Worm (Caenorhabditis elegans) whole organism, L3 larva: ENCODE results near the gene Y53G8AR.6.
A peak's percentile ranks its signal among the peaks of the same experiment; 100 is the strongest.
"Not testable (repeated sequence)": the region's sequence is repeated elsewhere in the genome, so short reads cannot be mapped to it uniquely, and the experiment has no call there.

Source experiments
- R02D3.7 ChIP-seq: fragments of 150-350 bp; optimal IDR thresholded peaks from 2 replicates; lab custom pipeline; 2014; ENCODE audit warnings: missing biosample characterization, missing genetic modification characterization
- ZK546.5 ChIP-seq: sonication (generic microtip); optimal IDR thresholded peaks from 2 replicates; lab custom pipeline; 2017; ENCODE audit warnings: missing biosample characterization, missing genetic modification characterization
- aly-2 ChIP-seq: fragments of 150-350 bp; optimal IDR thresholded peaks from 2 replicates; lab custom pipeline; 2014; ENCODE audit warnings: missing biosample characterization, missing genetic modification characterization
- ama-1 ChIP-seq: fragments of 150-350 bp; optimal IDR thresholded peaks from 2 replicates; lab custom pipeline; 2018
- ceh-16 ChIP-seq: sonication (generic microtip); optimal IDR thresholded peaks from 2 replicates; lab custom pipeline; 2017; ENCODE audit warnings: missing biosample characterization, missing genetic modification characterization
- ceh-28 ChIP-seq: fragments of 150-350 bp; optimal IDR thresholded peaks from 2 replicates; lab custom pipeline; 2014; ENCODE audit warnings: missing biosample characterization, missing genetic modification reagents, missing genetic modification characterization
- ceh-82 ChIP-seq: fragments of 150-350 bp; optimal IDR thresholded peaks from 2 replicates; lab custom pipeline; 2014; ENCODE audit warnings: missing biosample characterization, missing genetic modification characterization
- ceh-9 ChIP-seq: sonication (generic microtip); optimal IDR thresholded peaks from 2 replicates; lab custom pipeline; 2018; ENCODE audit warnings: missing biosample characterization, missing genetic modification characterization
- egl-27 ChIP-seq: sonication (generic microtip); optimal IDR thresholded peaks from 4 replicates; lab custom pipeline; 2017; ENCODE audit warnings: missing biosample characterization, missing genetic modification reagents, missing genetic modification characterization
- elt-1 ChIP-seq: fragments of 150-350 bp; optimal IDR thresholded peaks from 2 replicates; lab custom pipeline; 2014; ENCODE audit warnings: missing biosample characterization, missing genetic modification characterization
- elt-2 ChIP-seq: sonication (generic microtip); optimal IDR thresholded peaks from 2 replicates; lab custom pipeline; 2016; ENCODE audit warnings: missing genetic modification reagents, mild to moderate bottlenecking, missing genetic modification characterization, missing compliant biosample characterization
- elt-3 ChIP-seq, 3 experiments: fragments of 150-350 bp in 1 of 3; sonication (generic microtip) in 2 of 3; optimal IDR thresholded peaks; 2 replicates in 2 of 3; 4 replicates in 1 of 3; lab custom pipeline; 2014 to 2017; ENCODE audit warnings: missing biosample characterization in 3 of 3, missing genetic modification characterization in 3 of 3
- eor-1 ChIP-seq, 2 experiments: fragments of 150-350 bp; optimal IDR thresholded peaks; 2 replicates each; lab custom pipeline; 2014 to 2018; ENCODE audit warnings: missing biosample characterization in 2 of 2, missing genetic modification characterization in 2 of 2
- fkh-10 ChIP-seq: sonication (generic microtip); optimal IDR thresholded peaks from 2 replicates; lab custom pipeline; 2017; ENCODE audit warnings: missing biosample characterization, missing genetic modification reagents, missing genetic modification characterization
- fkh-2 ChIP-seq: fragments of 150-350 bp; optimal IDR thresholded peaks from 2 replicates; lab custom pipeline; 2014; ENCODE audit warnings: missing biosample characterization, missing genetic modification reagents, missing genetic modification characterization
- hmg-11 ChIP-seq: sonication (generic microtip); optimal IDR thresholded peaks from 2 replicates; lab custom pipeline; 2016; ENCODE audit warnings: missing genetic modification characterization, missing compliant biosample characterization
- lin-15B ChIP-seq: fragments of 150-350 bp; optimal IDR thresholded peaks from 2 replicates; lab custom pipeline; 2014; ENCODE audit warnings: missing biosample characterization, missing genetic modification characterization
- lsy-12 ChIP-seq: sonication (generic microtip); optimal IDR thresholded peaks from 2 replicates; lab custom pipeline; 2016; ENCODE audit warnings: mild to moderate bottlenecking, missing genetic modification characterization, missing compliant biosample characterization
- mml-1 ChIP-seq: fragments of 150-350 bp; sonication (generic microtip); optimal IDR thresholded peaks from 3 replicates; lab custom pipeline; 2014; ENCODE audit warnings: missing biosample characterization, missing genetic modification characterization
- nfya-1 ChIP-seq: sonication (generic microtip); optimal IDR thresholded peaks from 2 replicates; lab custom pipeline; 2017; ENCODE audit warnings: missing genetic modification characterization, mild to moderate bottlenecking, missing compliant biosample characterization, antibody characterized with exemption, moderate library complexity; ENCODE audit not compliant: insufficient read depth
- nhr-23 ChIP-seq: fragments of 150-350 bp; optimal IDR thresholded peaks from 2 replicates; lab custom pipeline; 2014; ENCODE audit warnings: missing biosample characterization, missing genetic modification reagents, missing genetic modification characterization
- nhr-237 ChIP-seq: fragments of 150-350 bp; optimal IDR thresholded peaks from 2 replicates; lab custom pipeline; 2014; ENCODE audit warnings: missing biosample characterization, missing genetic modification characterization
- nhr-25 ChIP-seq: sonication (generic microtip); optimal IDR thresholded peaks from 2 replicates; lab custom pipeline; 2017; ENCODE audit warnings: missing biosample characterization, missing genetic modification characterization
- nhr-28 ChIP-seq: fragments of 150-350 bp; optimal IDR thresholded peaks from 2 replicates; lab custom pipeline; 2014; ENCODE audit warnings: missing biosample characterization, missing genetic modification characterization
- nhr-43 ChIP-seq: sonication (generic microtip); optimal IDR thresholded peaks from 2 replicates; lab custom pipeline; 2016; ENCODE audit warnings: mild to moderate bottlenecking, missing genetic modification characterization, missing compliant biosample characterization; ENCODE audit not compliant: poor library complexity, severe bottlenecking
- nhr-77 ChIP-seq: fragments of 150-350 bp; optimal IDR thresholded peaks from 2 replicates; lab custom pipeline; 2014; ENCODE audit warnings: missing biosample characterization, missing genetic modification characterization
- pha-4 ChIP-seq: fragments of 150-350 bp; optimal IDR thresholded peaks from 2 replicates; lab custom pipeline; 2014; ENCODE audit warnings: missing biosample characterization, missing genetic modification reagents, missing genetic modification characterization
- pqm-1 ChIP-seq: fragments of 150-350 bp; optimal IDR thresholded peaks from 2 replicates; lab custom pipeline; 2017; ENCODE audit warnings: missing biosample characterization, missing genetic modification characterization, inconsistent platforms
- zag-1 ChIP-seq: fragments of 150-350 bp; optimal IDR thresholded peaks from 2 replicates; lab custom pipeline; 2014; ENCODE audit warnings: missing biosample characterization, missing genetic modification characterization
- ztf-11 ChIP-seq: fragments of 150-350 bp; optimal IDR thresholded peaks from 2 replicates; lab custom pipeline; 2014; ENCODE audit warnings: missing biosample characterization, missing genetic modification characterization

Gene Y53G8AR.6

DNA sequence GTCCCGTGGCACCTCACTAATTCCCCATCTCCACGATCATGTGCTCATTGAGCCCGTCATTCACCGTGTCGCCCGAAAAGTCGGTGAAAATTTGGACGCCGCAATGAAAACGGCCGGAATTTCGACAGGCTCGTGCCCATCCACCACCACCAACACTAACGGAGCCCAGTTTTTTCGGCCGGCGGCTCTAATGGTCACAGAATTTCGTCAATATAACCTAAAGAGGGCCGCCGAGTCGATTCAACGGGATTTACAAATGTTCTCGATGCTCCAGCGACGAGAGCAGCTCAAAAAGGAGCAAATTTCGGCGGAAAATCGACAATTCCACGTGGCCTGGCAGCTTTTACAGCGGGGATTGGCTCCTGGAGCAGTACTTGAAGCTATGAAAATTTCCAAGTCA is 34.9 kb downstream of the Y53G8AR.6 start:
- no peak for TF ChIP-seq nhr-77 (tag; lab: Kevin White, UChicago)
- TF ChIP-seq mml-1 (tag; lab: Kevin White, UChicago): no peak
- no peak for TF ChIP-seq ceh-82
- TF ChIP-seq lsy-12 (tag; lab: Kevin White, UChicago): no peak
- no peak for TF ChIP-seq fkh-2 (tag; lab: Kevin White, UChicago)
- TF ChIP-seq eor-1 (tag; optimal IDR thresholded peaks at IDR 0.05; lab: Kevin White, UChicago): no peak
- no peak for TF ChIP-seq aly-2 (tag; lab: Kevin White, UChicago)

DNA sequence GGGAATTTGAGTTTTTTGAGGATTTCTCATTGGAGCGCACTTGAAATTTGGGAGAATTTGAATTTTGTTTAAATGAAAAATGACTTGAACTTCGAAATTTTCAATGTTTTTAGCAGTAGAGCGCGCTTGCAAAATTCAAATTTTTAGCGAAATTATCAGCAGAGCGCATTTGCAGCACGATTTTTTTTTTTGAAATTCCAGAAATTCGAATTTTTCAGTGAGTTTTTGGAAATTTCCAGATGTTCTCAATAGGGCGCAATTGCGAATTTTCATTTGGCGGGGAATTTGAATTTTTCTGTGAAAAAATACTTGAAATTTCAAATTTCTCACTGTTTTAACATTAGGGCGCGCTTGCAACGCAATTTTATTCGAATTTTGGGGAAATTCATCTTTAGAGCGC is 37.2 kb downstream of the Y53G8AR.6 start:
- no peak for TF ChIP-seq mml-1 (tag; lab: Kevin White, UChicago)
- no peak for TF ChIP-seq nhr-23
- no peak for TF ChIP-seq zag-1 (tag; lab: Kevin White, UChicago)
- TF ChIP-seq aly-2 (tag; lab: Kevin White, UChicago): no peak
- no peak for TF ChIP-seq ceh-28
- no peak for TF ChIP-seq fkh-10 (GFP tag; lab: Kevin White, UChicago)
- no peak for TF ChIP-seq egl-27 (tag; lab: Kevin White, UChicago)
- TF ChIP-seq nhr-25 (tag; lab: Kevin White, UChicago): no peak
- no peak for TF ChIP-seq fkh-2 (tag; lab: Kevin White, UChicago)
- no peak for TF ChIP-seq ZK546.5 (tag; lab: Kevin White, UChicago)

DNA sequence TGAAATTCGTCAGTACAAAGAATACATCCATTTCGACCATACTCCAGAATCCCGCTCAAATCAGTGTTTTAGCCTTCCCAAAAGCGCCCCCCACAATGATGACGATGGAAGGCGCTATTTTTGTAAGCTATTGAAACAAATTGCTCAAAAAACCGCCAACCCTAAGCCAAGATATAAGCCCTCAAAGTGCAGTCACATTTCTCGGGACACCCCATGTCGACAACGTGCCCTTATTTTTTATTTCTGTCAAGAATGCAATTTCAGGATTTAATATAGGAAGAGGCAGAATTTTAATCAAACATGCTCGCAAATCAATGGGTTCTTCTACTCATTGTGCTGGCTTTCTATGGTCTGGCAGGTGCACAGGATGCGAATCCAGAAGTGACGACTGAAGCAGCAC is 38.2 kb downstream of the Y53G8AR.6 start, which contains the start of gene Y53G8AR.1:
Y53G8AR.1 (plus strand) TSS at position 301 of the 400 bp plus-strand sequence.
- not testable (repeated sequence) for TF ChIP-seq nhr-28 (tag; lab: Kevin White, UChicago); R02D3.7 (tag; lab: Kevin White, UChicago); ceh-9

DNA sequence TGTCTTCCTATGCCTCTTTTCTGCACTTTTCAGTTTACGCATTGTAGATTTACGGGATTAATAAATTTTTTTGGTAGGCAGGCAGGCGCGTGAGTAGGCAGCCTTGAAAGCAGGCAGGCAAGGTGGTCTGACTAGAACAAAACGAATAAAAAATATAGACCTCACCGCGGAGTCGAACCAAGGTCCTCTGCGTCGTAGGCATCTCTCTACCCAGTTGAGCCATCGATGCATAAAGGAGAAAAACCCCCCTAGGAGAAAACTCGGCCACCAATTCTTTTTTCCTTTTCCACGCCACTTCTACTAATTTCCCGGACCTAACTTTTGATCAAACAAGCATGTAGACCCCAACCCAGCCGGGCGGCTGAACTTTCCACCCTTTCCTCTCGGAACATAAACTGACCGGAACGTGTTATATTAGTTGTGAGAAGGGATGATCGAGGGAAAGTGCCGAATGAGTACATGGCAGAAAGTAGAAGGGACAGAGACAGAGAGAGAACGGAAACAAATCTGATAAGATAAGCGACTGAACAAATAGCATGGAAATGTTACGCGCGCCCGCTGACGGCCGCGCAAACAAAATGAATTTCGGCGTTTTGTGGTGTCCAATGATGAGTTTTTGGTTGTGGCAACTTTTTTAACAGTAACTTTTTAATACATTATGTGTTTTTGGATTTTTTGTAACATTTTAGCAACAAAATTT is 44.9 kb downstream of the Y53G8AR.6 start:
- TF ChIP-seq ceh-28 (no peak), nhr-25 (tag; lab: Kevin White, UChicago) (peak; percentile 23), ceh-16 (tag; lab: Kevin White, UChicago) (no peak), nhr-43 (tag; lab: Kevin White, UChicago) (peak; percentile 45), ztf-11 (tag; lab: Kevin White, UChicago) (no peak), hmg-11 (tag; lab: Kevin White, UChicago) (no peak), elt-2 (tag; lab: Kevin White, UChicago) (peak; percentile 41), R02D3.7 (tag; lab: Kevin White, UChicago) (no peak), elt-3 (tag; optimal IDR thresholded peaks at IDR 0.05; lab: Kevin White, UChicago) (peak in 2 of 3 experiments; percentile 78 to 89), nhr-23 (peak; percentile 61), pha-4 (peak; percentile 23), nhr-237 (tag; lab: Kevin White, UChicago) (no peak)

DNA sequence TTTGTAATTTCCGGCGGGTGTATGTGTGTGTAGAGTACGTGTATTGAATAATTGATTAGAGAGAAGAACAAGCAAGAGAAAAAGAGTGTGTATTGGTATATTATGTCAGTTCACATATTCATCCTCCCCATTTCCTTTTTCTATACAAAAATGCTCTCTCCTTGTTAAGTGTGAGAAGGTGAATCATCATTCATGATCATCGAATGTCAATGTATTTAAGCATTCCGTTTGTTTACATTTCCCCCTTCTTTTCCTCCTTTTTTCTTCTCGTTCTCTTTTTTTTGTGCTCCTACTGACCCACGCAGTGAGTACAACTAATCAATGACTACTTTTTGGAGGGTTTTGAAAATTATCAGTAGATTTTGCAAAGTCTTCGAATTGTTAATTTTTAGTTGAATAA is 48.9 kb downstream of the Y53G8AR.6 start:
- peak; percentile 98 for TF ChIP-seq pha-4
- TF ChIP-seq nfya-1: no peak
- TF ChIP-seq lin-15B: no peak
- peak; percentile 2 for TF ChIP-seq hmg-11 (tag; lab: Kevin White, UChicago)
- peak; percentile 35 for TF ChIP-seq pqm-1 (tag; lab: Kevin White, UChicago)

DNA sequence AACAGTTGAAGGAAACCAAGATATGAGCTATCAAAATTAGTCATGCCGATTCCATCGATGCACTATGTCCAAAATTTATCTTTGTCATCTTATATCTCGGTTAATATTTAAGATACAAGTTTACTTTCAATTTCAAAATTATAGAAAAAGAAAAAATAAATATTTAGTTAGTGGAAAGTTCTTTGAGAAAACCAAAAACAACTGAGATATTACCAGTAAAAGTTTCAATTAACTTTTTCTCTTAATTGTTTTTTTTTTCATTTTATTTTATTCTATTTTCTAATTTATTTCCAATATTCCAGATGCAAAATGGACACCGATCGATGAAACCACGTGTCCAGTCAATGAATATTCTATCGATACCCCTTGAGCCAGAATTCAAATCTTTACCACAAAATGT is 50.0 kb downstream of the Y53G8AR.6 start, which contains the start of gene gei-1:
gei-1 (plus strand) TSS at position 301 of the 400 bp plus-strand sequence.
- TF ChIP-seq fkh-10 (GFP tag; lab: Kevin White, UChicago): no peak

DNA sequence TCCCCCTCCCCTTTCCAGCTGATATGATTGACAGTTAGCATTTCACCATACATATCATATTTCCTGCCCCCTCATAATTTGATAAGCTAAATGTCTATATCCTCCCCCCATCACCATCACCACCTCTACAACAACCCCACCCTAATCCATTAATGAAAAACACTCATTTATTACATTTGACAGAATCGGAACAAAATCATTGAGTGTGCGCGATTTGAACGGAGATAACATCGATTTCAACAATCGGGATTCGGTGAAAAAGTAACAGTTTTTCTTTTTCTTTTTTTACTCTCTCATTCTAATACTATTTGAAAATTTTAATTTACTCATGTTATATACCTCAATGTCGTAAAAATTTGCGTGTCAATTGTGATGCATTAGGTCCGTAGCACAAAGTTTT is 51.3 kb downstream of the Y53G8AR.6 start:
- TF ChIP-seq elt-1 (tag; lab: Kevin White, UChicago): peak; percentile 29
- no peak for TF ChIP-seq ama-1 (lab: Kevin White, UChicago)
- peak; percentile 32 for TF ChIP-seq nhr-23
- no peak for TF ChIP-seq ceh-82
- TF ChIP-seq, all 47 proteins: peak for 2
